Fruit fly (Drosophila melanogaster) whole organism, prepupa: Measurements from ENCODE around the gene IntS9.
A peak's percentile ranks its signal among the peaks of the same experiment; 100 is the strongest.

Source experiments
- CG10669 ChIP-seq: fragments of 200-800 bp; sonication (Bioruptor generic); optimal IDR thresholded peaks from 3 replicates; lab custom pipeline; 2018; ENCODE audit warnings: missing biosample characterization, mild to moderate bottlenecking, missing genetic modification characterization, moderate library complexity
- CG6163 ChIP-seq: fragments of 200-800 bp; sonication (Bioruptor generic); IDR thresholded peaks from 3 replicates; pipeline ENCODE4 v1.3.6; 2022; ENCODE audit warnings: missing biosample characterization, missing genetic modification characterization
- OdsH ChIP-seq: fragments of 200-800 bp; sonication (Bioruptor generic); optimal IDR thresholded peaks from 3 replicates; lab custom pipeline; 2016; ENCODE audit warnings: missing biosample characterization, missing genetic modification characterization
- dac ChIP-seq: fragments of 200-800 bp; sonication (Bioruptor generic); optimal IDR thresholded peaks from 2 replicates; lab custom pipeline; 2017; ENCODE audit warnings: missing biosample characterization, mild to moderate bottlenecking, missing genetic modification characterization

DNA sequence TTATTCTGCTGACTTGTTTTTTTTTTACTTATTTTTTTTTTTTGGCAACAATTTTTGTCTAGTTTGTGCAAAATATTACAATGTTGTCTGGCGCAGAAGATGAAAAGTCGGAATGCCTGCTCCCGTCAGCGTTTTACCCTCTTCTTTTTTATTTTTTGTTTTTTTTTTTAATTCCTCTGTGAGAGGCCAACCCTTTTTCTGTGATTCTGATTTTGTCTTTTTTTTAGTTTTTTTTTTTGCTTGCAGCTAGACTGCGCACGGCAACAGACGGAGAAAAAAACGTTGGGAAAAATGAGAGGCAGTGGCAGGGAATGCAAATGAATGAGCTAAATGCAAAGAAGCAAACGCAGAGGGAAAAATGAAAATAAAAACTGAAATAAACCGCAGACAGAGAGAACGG lies 47.7 kb upstream of the IntS9 start:
- TF ChIP-seq CG6163 (GFP tag; lab: Robert Waterston, UW), result peak; percentile 79; the same call in 2 of the 3 replicates
- no peak for TF ChIP-seq CG10669
- no peak for TF ChIP-seq dac (GFP tag; lab: Kevin White, UChicago)
- TF ChIP-seq OdsH (GFP tag; lab: Kevin White, UChicago), result peak; percentile 13
